Fruit fly (Drosophila melanogaster) whole organism, wandering third instar larva: ENCODE results near the gene Cpr67B.

Source experiments
- Abd-B ChIP-seq: fragments of >200 bp; optimal IDR thresholded peaks from 2 replicates; lab custom pipeline; 2017; ENCODE audit warnings: missing biosample characterization, missing genetic modification characterization
- Dfd ChIP-seq: fragments of >200 bp; optimal IDR thresholded peaks from 2 replicates; lab custom pipeline; 2017; ENCODE audit warnings: missing biosample characterization, missing genetic modification characterization
- Dif ChIP-seq: fragments of 200-275, 200-300 bp; sonication (Bioruptor generic); optimal IDR thresholded peaks from 2 replicates; lab custom pipeline; 2018; ENCODE audit warnings: missing biosample characterization, missing genetic modification characterization; ENCODE audit not compliant: partially characterized antibody
- GATAd ChIP-seq: sonication (Bioruptor generic); optimal IDR thresholded peaks from 2 replicates; lab custom pipeline; 2016; ENCODE audit warnings: missing biosample characterization, missing genetic modification characterization
- Jra ChIP-seq: sonication (Bioruptor generic); optimal IDR thresholded peaks from 2 replicates; lab custom pipeline; 2016; ENCODE audit warnings: missing biosample characterization, missing genetic modification characterization
- Mio ChIP-seq: sonication (Bioruptor generic); optimal IDR thresholded peaks from 2 replicates; lab custom pipeline; 2016; ENCODE audit warnings: missing biosample characterization, missing genetic modification characterization
- OdsH ChIP-seq: fragments of 200-800 bp; sonication (Bioruptor generic); optimal IDR thresholded peaks from 2 replicates; lab custom pipeline; 2016; ENCODE audit warnings: missing biosample characterization, mild to moderate bottlenecking, missing genetic modification characterization
- br ChIP-seq: fragments of 200-800 bp; sonication (Bioruptor generic); optimal IDR thresholded peaks from 2 replicates; lab custom pipeline; 2016; ENCODE audit warnings: missing biosample characterization, missing genetic modification characterization
- brk ChIP-seq: fragments of 200-800 bp; sonication (Bioruptor generic); optimal IDR thresholded peaks from 2 replicates; lab custom pipeline; 2016; ENCODE audit warnings: missing biosample characterization, mild to moderate bottlenecking, missing genetic modification characterization
- lola ChIP-seq: fragments of >200 bp; optimal IDR thresholded peaks from 2 replicates; lab custom pipeline; 2017; ENCODE audit warnings: missing biosample characterization, missing genetic modification characterization
- pan ChIP-seq: fragments of >200 bp; optimal IDR thresholded peaks from 2 replicates; lab custom pipeline; 2017
- psq ChIP-seq: fragments of 200-800 bp; sonication (Bioruptor generic); optimal IDR thresholded peaks from 3 replicates; lab custom pipeline; 2017; ENCODE audit warnings: missing biosample characterization, mild to moderate bottlenecking, missing genetic modification characterization, moderate library complexity
- sv ChIP-seq: fragments of 200-800 bp; sonication (Bioruptor generic); optimal IDR thresholded peaks from 3 replicates; lab custom pipeline; 2016; ENCODE audit warnings: missing biosample characterization, missing genetic modification characterization
- usp ChIP-seq: fragments of >200 bp; optimal IDR thresholded peaks from 2 replicates; lab custom pipeline; 2017; ENCODE audit warnings: missing biosample characterization, missing genetic modification characterization

DNA sequence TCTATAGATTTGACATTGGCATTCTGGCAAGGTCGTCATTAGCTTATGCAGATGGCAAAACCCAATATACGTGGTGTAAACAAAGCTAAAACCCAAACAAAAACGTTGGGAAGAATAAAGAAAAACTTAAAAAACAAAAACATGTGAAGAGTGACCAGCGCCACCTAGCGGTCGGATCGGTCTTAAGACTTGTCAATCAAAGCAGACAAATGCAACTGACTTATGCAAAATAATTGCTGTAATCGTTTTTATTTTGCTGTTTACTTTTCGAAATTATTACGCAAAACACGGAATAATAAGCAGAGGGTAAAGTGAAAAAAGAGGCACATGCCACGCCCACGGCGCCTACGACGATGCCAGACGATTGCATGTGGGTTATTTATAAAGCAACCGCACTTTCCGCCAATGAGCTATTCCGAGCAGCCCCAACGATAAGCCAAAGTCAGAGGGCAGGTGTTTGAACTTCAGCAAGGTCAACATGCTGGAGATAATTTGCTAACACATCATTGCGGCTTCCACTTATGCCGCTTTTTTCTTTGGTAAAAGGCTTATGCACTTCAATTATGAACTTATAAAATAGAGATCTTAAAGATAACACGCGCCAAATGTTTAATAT, 48.4 kb upstream of the Cpr67B start:
- TF ChIP-seq Dfd = no peak
- no peak for TF ChIP-seq usp (GFP tag; lab: Kevin White, UChicago)
- TF ChIP-seq br (GFP tag; lab: Kevin White, UChicago) = no peak
- TF ChIP-seq lola (GFP tag; lab: Kevin White, UChicago) = no peak
- no peak for TF ChIP-seq Dif (GFP tag; lab: Kevin White, UChicago)
- no peak for TF ChIP-seq psq
- no peak for TF ChIP-seq GATAd (GFP tag; lab: Kevin White, UChicago)
- no peak for TF ChIP-seq pan (lab: Kevin White, UChicago)
- no peak for TF ChIP-seq Mio (GFP tag; lab: Kevin White, UChicago)
- TF ChIP-seq Abd-B (GFP tag; lab: Kevin White, UChicago) = no peak
- TF ChIP-seq brk (GFP tag; lab: Kevin White, UChicago) = no peak
- no peak for TF ChIP-seq OdsH
- no peak for TF ChIP-seq Jra (GFP tag; lab: Kevin White, UChicago)
- no peak for TF ChIP-seq sv
